Fruit fly (Drosophila melanogaster): Measurements from ENCODE around the gene CG6299.

The CG6299 gene

dm6 chrX:15484451-15485032, 22.0 kb downstream of the CG6299 start (continued):
- TF ChIP-seq vnd (GFP tag; IDR thresholded peaks at IDR 0.05; ENCODE audit: partially characterized antibody) (0 out of 3 replicates have a peak, but pooled peaks have one; percentile 44), schlank (tag; optimal IDR thresholded peaks at IDR 0.05) (no peak), CG9437 (GFP tag; optimal IDR thresholded peaks at IDR 0.05) (no peak), tll (GFP tag; optimal IDR thresholded peaks at IDR 0.05) (no peak), HmgD (GFP tag; optimal IDR thresholded peaks at IDR 0.05) (no peak), odd (GFP tag; optimal IDR thresholded peaks at IDR 0.05) (no peak), tna (GFP tag; IDR thresholded peaks at IDR 0.05; ENCODE audit: partially characterized antibody) (peak; percentile 59; the same call in 1 of the 2 replicates), yki (optimal IDR thresholded peaks at IDR 0.05) (no peak), sna (GFP tag; IDR thresholded peaks at IDR 0.05; ENCODE audit: partially characterized antibody) (0 out of 2 replicates have a peak, but pooled peaks have one; percentile 21), Bgb (GFP tag; IDR thresholded peaks at IDR 0.05; ENCODE audit: partially characterized antibody) (peak; percentile 49), CG13287 (GFP tag; IDR thresholded peaks at IDR 0.05; ENCODE audit: partially characterized antibody) (peak; percentile 51), Neu2 (GFP tag; optimal IDR thresholded peaks at IDR 0.05; ENCODE audit: borderline replicate concordance) (peak; percentile 98), ewg (GFP tag; optimal IDR thresholded peaks at IDR 0.05) (no peak), fru (optimal IDR thresholded peaks at IDR 0.05) (no peak), so (GFP tag; IDR thresholded peaks at IDR 0.05) (no peak), CG9797 (GFP tag; optimal IDR thresholded peaks at IDR 0.05) (no peak), sc (optimal IDR thresholded peaks at IDR 0.05) (no peak), sc (GFP tag; optimal IDR thresholded peaks at IDR 0.05) (no peak), Lhr (GFP tag; optimal IDR thresholded peaks at IDR 0.05) (no peak), Dbx (GFP tag; IDR thresholded peaks at IDR 0.05) (no peak), Rfx (GFP tag; IDR thresholded peaks at IDR 0.05) (no peak), CG6854 (GFP tag; optimal IDR thresholded peaks at IDR 0.05) (no peak), tx (GFP tag; optimal IDR thresholded peaks at IDR 0.05) (no peak), CG2678 (tag; optimal IDR thresholded peaks at IDR 0.05) (no peak), Chrac-16 (GFP tag; optimal IDR thresholded peaks at IDR 0.05) (no peak), CG13296 (GFP tag; optimal IDR thresholded peaks at IDR 0.05) (no peak), kni (GFP tag; optimal IDR thresholded peaks at IDR 0.05) (no peak), CG10543 (GFP tag; optimal IDR thresholded peaks at IDR 0.05) (no peak), inv (GFP tag; IDR thresholded peaks at IDR 0.05; ENCODE audit: partially characterized antibody) (0 out of 2 replicates have a peak, but pooled peaks have one; percentile 14), run (tag; optimal IDR thresholded peaks at IDR 0.05) (no peak), da (GFP tag; optimal IDR thresholded peaks at IDR 0.05) (no peak), dmrt11E (tag; optimal IDR thresholded peaks at IDR 0.05) (no peak), ham (GFP tag; IDR thresholded peaks at IDR 0.05) (no peak), CG34224 (GFP tag; IDR thresholded peaks at IDR 0.05; ENCODE audit: partially characterized antibody) (peak; percentile 62; the same call in 2 of the 3 replicates), lmd (GFP tag; IDR thresholded peaks at IDR 0.05) (no peak), Dad (GFP tag; optimal IDR thresholded peaks at IDR 0.05) (no peak), CG10654 (GFP tag; optimal IDR thresholded peaks at IDR 0.05) (no peak), caup (GFP tag; optimal IDR thresholded peaks at IDR 0.05; ENCODE audit: severe bottlenecking) (no peak), usp (GFP tag; optimal IDR thresholded peaks at IDR 0.05) (no peak), CG10565 (GFP tag; optimal IDR thresholded peaks at IDR 0.05) (no peak), CG7556 (GFP tag; optimal IDR thresholded peaks at IDR 0.05) (no peak), Dip3 (GFP tag; optimal IDR thresholded peaks at IDR 0.05) (no peak), CG1647 (GFP tag; optimal IDR thresholded peaks at IDR 0.05) (no peak), gsb (GFP tag; IDR thresholded peaks at IDR 0.05) (no peak), Usf (GFP tag; optimal IDR thresholded peaks at IDR 0.05) (no peak), gsb-n (tag; optimal IDR thresholded peaks at IDR 0.05) (no peak), CG3163 (GFP tag; optimal IDR thresholded peaks at IDR 0.05) (no peak), CG12942 (GFP tag; optimal IDR thresholded peaks at IDR 0.05) (no peak), Sry-δ (GFP tag; optimal IDR thresholded peaks at IDR 0.05) (peak; percentile 53), jigr1 (GFP tag; IDR thresholded peaks at IDR 0.05) (no peak)
